Worm (Caenorhabditis elegans): ENCODE data around the gene C01G10.10.

Gene C01G10.10

ce11 chrV:15082291-15082690 is at the start of gene C01G10.10, which contains the start of gene C01G10.9:
Gene C01G10.10, minus strand, starts transcription at chrV:15082441.
Gene C01G10.9, plus strand, starts transcription at chrV:15082530.
- no peak for TF ChIP-seq nhr-6 (tag; optimal IDR thresholded peaks at IDR 0.05)
- TF ChIP-seq R02D3.7 (tag; optimal IDR thresholded peaks at IDR 0.05): no peak
- no peak for TF ChIP-seq zag-1 (tag; optimal IDR thresholded peaks at IDR 0.05)
- no peak for TF ChIP-seq blmp-1 (tag; optimal IDR thresholded peaks at IDR 0.05; ENCODE audit: insufficient read depth)
- TF ChIP-seq nhr-12 (tag; optimal IDR thresholded peaks at IDR 0.05): no peak
- TF ChIP-seq nhr-23 (tag; optimal IDR thresholded peaks at IDR 0.05): no peak
- peak; percentile 73 for TF ChIP-seq F13H6.1 (tag; optimal IDR thresholded peaks at IDR 0.05)
- TF ChIP-seq ztf-4 (tag; optimal IDR thresholded peaks at IDR 0.05): no peak
- peak; percentile 68 for TF ChIP-seq sma-3 (GFP tag; optimal IDR thresholded peaks at IDR 0.05)
- no peak for TF ChIP-seq egl-27 (tag; optimal IDR thresholded peaks at IDR 0.05)
- TF ChIP-seq gmeb-1 (tag; optimal IDR thresholded peaks at IDR 0.05): peak; percentile 47
- TF ChIP-seq ZK546.5 (tag; optimal IDR thresholded peaks at IDR 0.05): no peak
- TF ChIP-seq snpc-4 (tag; optimal IDR thresholded peaks at IDR 0.05): peak; percentile 50
- no peak for TF ChIP-seq Y55F3AM.14 (GFP tag; optimal IDR thresholded peaks at IDR 0.05)
- peak; percentile 51 for TF ChIP-seq lin-13 (GFP tag; optimal IDR thresholded peaks at IDR 0.05)
- TF ChIP-seq ama-1 (optimal IDR thresholded peaks at IDR 0.05): no peak
- no peak for TF ChIP-seq alr-1 (tag; optimal IDR thresholded peaks at IDR 0.05)
- no peak for TF ChIP-seq nhr-129 (tag; optimal IDR thresholded peaks at IDR 0.05)
- TF ChIP-seq lsy-2 (tag; optimal IDR thresholded peaks at IDR 0.05): peak; percentile 13 to 75
- no peak for TF ChIP-seq skn-1 (tag; optimal IDR thresholded peaks at IDR 0.05)
- no peak for TF ChIP-seq nhr-77 (tag; optimal IDR thresholded peaks at IDR 0.05)
- no peak for TF ChIP-seq mdl-1 (tag; optimal IDR thresholded peaks at IDR 0.05)
- no peak for TF ChIP-seq ztf-1 (GFP tag; conservative IDR thresholded peaks at IDR 0.05)
- peak; percentile 82 for TF ChIP-seq sma-9 (GFP tag; optimal IDR thresholded peaks at IDR 0.05)
- TF ChIP-seq sma-9 (tag; optimal IDR thresholded peaks at IDR 0.05): no peak
- TF ChIP-seq ztf-11 (tag; optimal IDR thresholded peaks at IDR 0.05): no peak
- TF ChIP-seq C34F6.9 (tag; optimal IDR thresholded peaks at IDR 0.05): peak; percentile 64
- no peak for TF ChIP-seq ceh-82 (tag; optimal IDR thresholded peaks at IDR 0.05)
- TF ChIP-seq nhr-21 (tag; optimal IDR thresholded peaks at IDR 0.05): no peak
- no peak for TF ChIP-seq lin-11 (tag; optimal IDR thresholded peaks at IDR 0.05)
- peak; percentile 13 for TF ChIP-seq ceh-16 (tag; optimal IDR thresholded peaks at IDR 0.05)
- TF ChIP-seq nhr-11 (tag; optimal IDR thresholded peaks at IDR 0.05): no peak
- peak; percentile 45 for TF ChIP-seq crh-2 (tag; optimal IDR thresholded peaks at IDR 0.05)
- peak; percentile 9 for TF ChIP-seq fos-1 (tag; optimal IDR thresholded peaks at IDR 0.05)
- peak; percentile 46 for TF ChIP-seq nhr-25 (tag; optimal IDR thresholded peaks at IDR 0.05)
- peak; percentile 47 for TF ChIP-seq unc-55 (GFP tag; optimal IDR thresholded peaks at IDR 0.05)
- TF ChIP-seq unc-62 (GFP tag; optimal IDR thresholded peaks at IDR 0.05): no peak
- no peak for TF ChIP-seq dmd-4 (tag; optimal IDR thresholded peaks at IDR 0.05)
- TF ChIP-seq elt-1 (tag; optimal IDR thresholded peaks at IDR 0.05): no peak
- TF ChIP-seq nhr-10 (tag; optimal IDR thresholded peaks at IDR 0.05): no peak
- no peak for TF ChIP-seq peb-1 (tag; optimal IDR thresholded peaks at IDR 0.05)
- no peak for TF ChIP-seq unc-39 (tag; optimal IDR thresholded peaks at IDR 0.05)
- TF ChIP-seq mbf-1 (tag; optimal IDR thresholded peaks at IDR 0.05): no peak
- no peak for TF ChIP-seq lin-39 (tag; optimal IDR thresholded peaks at IDR 0.05)
- no peak for TF ChIP-seq mab-5 (tag; optimal IDR thresholded peaks at IDR 0.05)
- no peak for TF ChIP-seq nhr-237 (tag; optimal IDR thresholded peaks at IDR 0.05)
- TF ChIP-seq aly-2 (tag; optimal IDR thresholded peaks at IDR 0.05): no peak
- TF ChIP-seq elt-3 (tag; optimal IDR thresholded peaks at IDR 0.05): no peak
- TF ChIP-seq sem-4 (tag; optimal IDR thresholded peaks at IDR 0.05): peak; percentile 41
